Fruit fly (Drosophila melanogaster): ENCODE measurements around the gene slx1.

The slx1 gene

dm6 chr3R:4663068-4663467, 21.3 kb downstream of the slx1 start (continued):
- no peak for TF ChIP-seq CG12942 (GFP tag; optimal IDR thresholded peaks at IDR 0.05)
- no peak for TF ChIP-seq sug (tag; optimal IDR thresholded peaks at IDR 0.05)
- TF ChIP-seq sd (tag; optimal IDR thresholded peaks at IDR 0.05) = no peak
- TF ChIP-seq CG32767 (GFP tag; IDR thresholded peaks at IDR 0.05) = peak; percentile 73
- TF ChIP-seq tll (GFP tag; optimal IDR thresholded peaks at IDR 0.05) = peak in 1 of 2 experiments; percentile 67
- peak; percentile 54 for TF ChIP-seq CG17568 (GFP tag; optimal IDR thresholded peaks at IDR 0.05)
- TF ChIP-seq CG8359 (GFP tag; optimal IDR thresholded peaks at IDR 0.05; ENCODE audit: borderline replicate concordance) = peak; percentile 80
- TF ChIP-seq Sox100B (GFP tag; optimal IDR thresholded peaks at IDR 0.05) = peak; percentile 80
- peak; percentile 49 for TF ChIP-seq CG6854 (GFP tag; optimal IDR thresholded peaks at IDR 0.05)
- no peak for TF ChIP-seq Kr (GFP tag; optimal IDR thresholded peaks at IDR 0.05)
- TF ChIP-seq inv (GFP tag; IDR thresholded peaks at IDR 0.05; ENCODE audit: partially characterized antibody) = no peak
- TF ChIP-seq Nf-YC (tag; optimal IDR thresholded peaks at IDR 0.05) = peak; percentile 29
- TF ChIP-seq twi (tag; optimal IDR thresholded peaks at IDR 0.05) = no peak
- TF ChIP-seq ci (GFP tag; IDR thresholded peaks at IDR 0.05) = peak; percentile 87
- peak; percentile 79 for TF ChIP-seq pnt (GFP tag; optimal IDR thresholded peaks at IDR 0.05)
- no peak for TF ChIP-seq da (GFP tag; optimal IDR thresholded peaks at IDR 0.05)
- TF ChIP-seq CG14667 (GFP tag; IDR thresholded peaks at IDR 0.05) = peak; percentile 56; the same call in 1 of the 2 replicates
- TF ChIP-seq ken (GFP tag; IDR thresholded peaks at IDR 0.05) = peak; percentile 71; the same call in 1 of the 3 replicates
- peak; percentile 68 for TF ChIP-seq CG13424 (tag; optimal IDR thresholded peaks at IDR 0.05)
- TF ChIP-seq tx (GFP tag; optimal IDR thresholded peaks at IDR 0.05) = peak; percentile 4
- TF ChIP-seq Opbp (GFP tag; IDR thresholded peaks at IDR 0.05; ENCODE audit: partially characterized antibody) = no peak
- peak; percentile 97 for TF ChIP-seq zen (tag; optimal IDR thresholded peaks at IDR 0.05)
- peak; percentile 73 for TF ChIP-seq nau (GFP tag; optimal IDR thresholded peaks at IDR 0.05)
- TF ChIP-seq CG18262 (tag; optimal IDR thresholded peaks at IDR 0.05) = peak; percentile 94
- TF ChIP-seq Hr78 (GFP tag; optimal IDR thresholded peaks at IDR 0.05) = peak in 1 of 2 experiments; percentile 23
- no peak for TF ChIP-seq NC2α (GFP tag; optimal IDR thresholded peaks at IDR 0.05)
- no peak for TF ChIP-seq MESR4 (GFP tag; optimal IDR thresholded peaks at IDR 0.05)
- TF ChIP-seq unc-4 (GFP tag; IDR thresholded peaks at IDR 0.05; ENCODE audit: partially characterized antibody) = no peak
- peak; percentile 76 for TF ChIP-seq onecut (GFP tag; IDR thresholded peaks at IDR 0.05)
- TF ChIP-seq gfzf (GFP tag; optimal IDR thresholded peaks at IDR 0.05) = no peak
- TF ChIP-seq D19B (GFP tag; optimal IDR thresholded peaks at IDR 0.05) = peak; percentile 24
- TF ChIP-seq CG2202 (tag; optimal IDR thresholded peaks at IDR 0.05) = peak; percentile 43
- TF ChIP-seq D19A (tag; optimal IDR thresholded peaks at IDR 0.05) = peak; percentile 86
- TF ChIP-seq kni (GFP tag; optimal IDR thresholded peaks at IDR 0.05) = peak; percentile 70
- no peak for TF ChIP-seq bigmax (GFP tag; optimal IDR thresholded peaks at IDR 0.05)
- TF ChIP-seq dpn (GFP tag; optimal IDR thresholded peaks at IDR 0.05) = peak; percentile 38 to 67
- TF ChIP-seq Atf6 (GFP tag; IDR thresholded peaks at IDR 0.05) = peak; percentile 35; the same call in 1 of the 2 replicates
- no peak; the same call in 1 of the 2 replicates for TF ChIP-seq ap (GFP tag; IDR thresholded peaks at IDR 0.05)
- no peak for TF ChIP-seq fu2 (GFP tag; optimal IDR thresholded peaks at IDR 0.05)
- TF ChIP-seq CG2712 (tag; optimal IDR thresholded peaks at IDR 0.05) = peak; percentile 95
- peak; percentile 80 for TF ChIP-seq Sox102F (GFP tag; optimal IDR thresholded peaks at IDR 0.05)
- TF ChIP-seq Chrac-16 (GFP tag; optimal IDR thresholded peaks at IDR 0.05) = peak; percentile 75
- no peak for TF ChIP-seq amos (GFP tag; IDR thresholded peaks at IDR 0.05; ENCODE audit: partially characterized antibody)
- peak; percentile 44 for TF ChIP-seq Jarid2 (GFP tag; optimal IDR thresholded peaks at IDR 0.05)
- TF ChIP-seq lola (GFP tag; optimal IDR thresholded peaks at IDR 0.05) = peak in 1 of 3 experiments; percentile 67
- peak; percentile 58 for TF ChIP-seq CG14050 (GFP tag; IDR thresholded peaks at IDR 0.05)
- peak; percentile 52 for TF ChIP-seq CG13624 (GFP tag; optimal IDR thresholded peaks at IDR 0.05)
- no peak for TF ChIP-seq CG16813 (GFP tag; IDR thresholded peaks at IDR 0.05; ENCODE audit: partially characterized antibody)
- peak; percentile 56 for TF ChIP-seq Xbp1 (GFP tag; optimal IDR thresholded peaks at IDR 0.05)
